Worm (Caenorhabditis elegans) whole organism, young adult: Measurements from ENCODE around the gene syx-2.

Source experiments
- D2030.7 ChIP-seq: fragments of 200-800 bp; sonication (Bioruptor generic); IDR thresholded peaks from 2 replicates; pipeline ENCODE4 v1.3.6; 2022; ENCODE audit warnings: missing genetic modification reagents, missing genetic modification characterization, missing compliant biosample characterization
- F10E7.11 ChIP-seq: sonication (generic microtip); optimal IDR thresholded peaks from 2 replicates; lab custom pipeline; 2017; ENCODE audit warnings: mild to moderate bottlenecking, missing genetic modification characterization, moderate library complexity, missing compliant biosample characterization
- F33H1.4 ChIP-seq: fragments of 200-800 bp; sonication (Bioruptor generic); IDR thresholded peaks from 2 replicates; pipeline ENCODE4 v1.3.6; 2022; ENCODE audit warnings: missing genetic modification reagents, missing genetic modification characterization, missing compliant biosample characterization
- F55B11.4 ChIP-seq: sonication (generic microtip); optimal IDR thresholded peaks from 2 replicates; lab custom pipeline; 2016; ENCODE audit warnings: missing compliant biosample characterization, missing genetic modification characterization, borderline replicate concordance; ENCODE audit not compliant: insufficient read depth
- K11D2.4 ChIP-seq: fragments of 200-800 bp; sonication (Bioruptor generic); IDR thresholded peaks from 2 replicates; pipeline ENCODE4 v1.3.6; 2022; ENCODE audit warnings: missing genetic modification reagents, missing genetic modification characterization, missing compliant biosample characterization
- T26A5.8 ChIP-seq: sonication (generic microtip); optimal IDR thresholded peaks from 2 replicates; lab custom pipeline; 2016; ENCODE audit warnings: missing genetic modification characterization, missing compliant biosample characterization
- Y53F4B.3 ChIP-seq: fragments of 200-800 bp; sonication (Bioruptor generic); IDR thresholded peaks from 2 replicates; pipeline ENCODE4 v1.3.6; 2022; ENCODE audit warnings: missing genetic modification reagents, missing genetic modification characterization, missing compliant biosample characterization
- Y67H2A.10 ChIP-seq: fragments of 200-800 bp; sonication (Bioruptor generic); conservative IDR thresholded peaks from 2 replicates; pipeline ENCODE4 v1.3.6; 2022; ENCODE audit warnings: missing genetic modification reagents, missing genetic modification characterization, missing compliant biosample characterization
- ZK185.1 ChIP-seq: sonication (generic microtip); optimal IDR thresholded peaks from 2 replicates; lab custom pipeline; 2016; ENCODE audit warnings: mild to moderate bottlenecking, missing genetic modification characterization, missing compliant biosample characterization; ENCODE audit not compliant: poor library complexity, severe bottlenecking
- akir-1 ChIP-seq: fragments of 200-800 bp; sonication (Bioruptor generic); optimal IDR thresholded peaks from 2 replicates; lab custom pipeline; 2018; ENCODE audit warnings: mild to moderate bottlenecking, missing genetic modification characterization, moderate library complexity, missing compliant biosample characterization
- atf-7 ChIP-seq: sonication (generic microtip); optimal IDR thresholded peaks from 2 replicates; lab custom pipeline; 2017; ENCODE audit warnings: mild to moderate bottlenecking, missing genetic modification characterization, missing compliant biosample characterization
- attf-3 ChIP-seq: fragments of 200-800 bp; sonication (Bioruptor generic); conservative IDR thresholded peaks from 2 replicates; pipeline ENCODE4 v1.3.6; 2022; ENCODE audit warnings: missing genetic modification reagents, missing genetic modification characterization, missing compliant biosample characterization
- attf-5 ChIP-seq: fragments of 200-800 bp; sonication (Bioruptor generic); optimal IDR thresholded peaks from 2 replicates; lab custom pipeline; 2018; ENCODE audit warnings: mild to moderate bottlenecking, missing genetic modification characterization, missing compliant biosample characterization
- cebp-2 ChIP-seq: fragments of 200-800 bp; sonication (Bioruptor generic); IDR thresholded peaks from 2 replicates; pipeline ENCODE4 v1.3.6; 2022; ENCODE audit warnings: missing genetic modification characterization, missing compliant biosample characterization
- ceh-100 ChIP-seq: fragments of 200-800 bp; sonication (Bioruptor generic); IDR thresholded peaks from 2 replicates; pipeline ENCODE4 v1.3.6; 2022; ENCODE audit warnings: missing genetic modification reagents, missing genetic modification characterization, missing compliant biosample characterization
- ceh-58 ChIP-seq: fragments of 200-800 bp; sonication (Bioruptor generic); IDR thresholded peaks from 2 replicates; pipeline ENCODE4 v1.3.6; 2022; ENCODE audit warnings: missing genetic modification characterization, missing compliant biosample characterization
- ceh-79 ChIP-seq: sonication (generic microtip); optimal IDR thresholded peaks from 2 replicates; lab custom pipeline; 2017; ENCODE audit warnings: mild to moderate bottlenecking, missing genetic modification characterization, missing compliant biosample characterization
- dpff-1 ChIP-seq: sonication (generic microtip); optimal IDR thresholded peaks from 2 replicates; lab custom pipeline; 2017; ENCODE audit warnings: mild to moderate bottlenecking, missing genetic modification characterization, missing compliant biosample characterization
- fkh-3 ChIP-seq: sonication (generic microtip); optimal IDR thresholded peaks from 2 replicates; lab custom pipeline; 2016; ENCODE audit warnings: mild to moderate bottlenecking, missing genetic modification characterization, missing compliant biosample characterization
- gei-17 ChIP-seq: fragments of 200-800 bp; sonication (Bioruptor generic); optimal IDR thresholded peaks from 2 replicates; lab custom pipeline; 2018; ENCODE audit warnings: mild to moderate bottlenecking, missing genetic modification characterization, missing compliant biosample characterization
- hmg-1.2 ChIP-seq: fragments of 200-800 bp; sonication (Bioruptor generic); IDR thresholded peaks from 2 replicates; pipeline ENCODE4 v1.3.6; 2022; ENCODE audit warnings: missing genetic modification reagents, missing genetic modification characterization, missing compliant biosample characterization
- lag-1 ChIP-seq: fragments of 200-800 bp; sonication (Bioruptor generic); IDR thresholded peaks from 2 replicates; pipeline ENCODE4 v1.3.6; 2022; ENCODE audit warnings: missing genetic modification reagents, missing genetic modification characterization, missing compliant biosample characterization
- let-526 ChIP-seq: fragments of 200-800 bp; sonication (Bioruptor generic); IDR thresholded peaks from 2 replicates; pipeline ENCODE4 v1.3.6; 2022; ENCODE audit warnings: missing genetic modification reagents, missing genetic modification characterization, missing compliant biosample characterization
- lin-35 ChIP-seq, 3 experiments: fragments of 150-350 bp in 2 of 3; sonication (generic microtip) in 1 of 3; optimal IDR thresholded peaks; 2 replicates each; lab custom pipeline; 2014 to 2018; ENCODE audit warnings: missing biosample characterization in 3 of 3, missing genetic modification characterization in 3 of 3, missing genetic modification reagents in 3 of 3
- lin-40 ChIP-seq: sonication (generic microtip); optimal IDR thresholded peaks from 2 replicates; lab custom pipeline; 2016; ENCODE audit warnings: missing genetic modification characterization, mild to moderate bottlenecking, missing compliant biosample characterization, missing genotype, missing genetic modification reagents
- lin-54 ChIP-seq: fragments of 200-800 bp; sonication (Bioruptor generic); optimal IDR thresholded peaks from 2 replicates; lab custom pipeline; 2018; ENCODE audit warnings: mild to moderate bottlenecking, missing genetic modification characterization, missing compliant biosample characterization
- madf-6 ChIP-seq: fragments of 200-800 bp; sonication (Bioruptor generic); IDR thresholded peaks from 2 replicates; pipeline ENCODE4 v1.3.6; 2022; ENCODE audit warnings: missing genetic modification reagents, missing genetic modification characterization, missing compliant biosample characterization
- mes-4 ChIP-seq: sonication (generic microtip); optimal IDR thresholded peaks from 2 replicates; lab custom pipeline; 2016; ENCODE audit warnings: missing genotype, missing genetic modification characterization, missing compliant biosample characterization
- nhr-27 ChIP-seq: fragments of 200-800 bp; sonication (Bioruptor generic); optimal IDR thresholded peaks from 2 replicates; lab custom pipeline; 2018; ENCODE audit warnings: mild to moderate bottlenecking, missing genetic modification characterization, moderate library complexity, missing compliant biosample characterization
- pbrm-1 ChIP-seq: fragments of 200-800 bp; sonication (Bioruptor generic); IDR thresholded peaks from 2 replicates; pipeline ENCODE4 v1.3.6; 2022; ENCODE audit warnings: missing genetic modification reagents, missing genetic modification characterization, missing compliant biosample characterization
- rcor-1 ChIP-seq: fragments of 200-800 bp; sonication (Bioruptor generic); IDR thresholded peaks from 2 replicates; pipeline ENCODE4 v1.3.6; 2022; ENCODE audit warnings: missing genetic modification reagents, missing genetic modification characterization, missing compliant biosample characterization
- sdz-38 ChIP-seq: sonication (generic microtip); optimal IDR thresholded peaks from 2 replicates; lab custom pipeline; 2016; ENCODE audit warnings: missing genotype, missing genetic modification characterization, missing compliant biosample characterization
- snpc-1.1 ChIP-seq: sonication (generic microtip); optimal IDR thresholded peaks from 2 replicates; lab custom pipeline; 2017; ENCODE audit warnings: missing genetic modification characterization, mild to moderate bottlenecking, missing compliant biosample characterization, antibody characterized with exemption, moderate library complexity, missing genotype, missing genetic modification reagents; ENCODE audit not compliant: insufficient read depth
- snpc-4 ChIP-seq, 5 experiments: fragments of 150-350 bp in 1 of 5; sonication (generic microtip) in 4 of 5; optimal IDR thresholded peaks; 2 replicates each; lab custom pipeline; 2014 to 2018; ENCODE audit warnings: missing genetic modification characterization in 5 of 5, missing biosample characterization in 3 of 5, antibody characterized with exemption in 2 of 5, mild to moderate bottlenecking in 2 of 5, missing compliant biosample characterization in 2 of 5, missing genotype in 2 of 5, moderate library complexity in 2 of 5, missing genetic modification reagents in 1 of 5
- somi-1 ChIP-seq: fragments of 200-800 bp; sonication (Bioruptor generic); optimal IDR thresholded peaks from 2 replicates; lab custom pipeline; 2018; ENCODE audit warnings: mild to moderate bottlenecking, missing genetic modification characterization, missing compliant biosample characterization
- sptf-2 ChIP-seq: fragments of 200-800 bp; sonication (Bioruptor generic); optimal IDR thresholded peaks from 2 replicates; lab custom pipeline; 2018; ENCODE audit warnings: mild to moderate bottlenecking, missing genetic modification characterization, missing compliant biosample characterization
- tbp1 ChIP-seq: fragments of 200-800 bp; sonication (Bioruptor generic); optimal IDR thresholded peaks from 2 replicates; lab custom pipeline; 2018; ENCODE audit warnings: mild to moderate bottlenecking, missing genetic modification characterization, missing compliant biosample characterization
- unc-62 ChIP-seq: fragments of 150-350 bp; optimal IDR thresholded peaks from 2 replicates; lab custom pipeline; 2014; ENCODE audit warnings: missing biosample characterization, missing genetic modification reagents, missing genetic modification characterization
- zfh-2 ChIP-seq: fragments of 200-800 bp; sonication (Bioruptor generic); conservative IDR thresholded peaks from 2 replicates; pipeline ENCODE4 v1.3.6; 2022; ENCODE audit warnings: missing genetic modification reagents, missing genetic modification characterization, missing compliant biosample characterization
- ztf-18 ChIP-seq: sonication (generic microtip); optimal IDR thresholded peaks from 2 replicates; lab custom pipeline; 2016; ENCODE audit warnings: missing genotype, mild to moderate bottlenecking, missing genetic modification characterization, missing compliant biosample characterization
- ztf-25 ChIP-seq: fragments of 200-800 bp; sonication (Bioruptor generic); IDR thresholded peaks from 2 replicates; pipeline ENCODE4 v1.3.6; 2022; ENCODE audit warnings: missing genetic modification reagents, missing genetic modification characterization, missing compliant biosample characterization

The syx-2 gene

ce11 chrX:14008130-14008529 is 48.2 kb downstream of the syx-2 start:
- TF ChIP-seq attf-3: no peak
- no peak for TF ChIP-seq ceh-79 (tag; lab: Kevin White, UChicago)
- no peak for TF ChIP-seq F55B11.4
- TF ChIP-seq nhr-27 (tag; lab: Kevin White, UChicago): no peak
- 0 out of 2 replicates have a peak, but pooled peaks have one; percentile 8 for TF ChIP-seq F33H1.4 (GFP tag; lab: Robert Waterston, UW)
- TF ChIP-seq ztf-18 (tag; lab: Kevin White, UChicago): no peak
- no peak for TF ChIP-seq hmg-1.2 (GFP tag; lab: Robert Waterston, UW)
- no peak for TF ChIP-seq gei-17
- TF ChIP-seq atf-7 (tag; lab: Kevin White, UChicago): no peak
- no peak for TF ChIP-seq cebp-2
- TF ChIP-seq snpc-1.1 (tag; lab: Kevin White, UChicago): peak; percentile 11
- no peak for TF ChIP-seq lin-54
- TF ChIP-seq zfh-2: peak; percentile 68
- no peak for TF ChIP-seq sdz-38 (tag; lab: Kevin White, UChicago)
- TF ChIP-seq ZK185.1: no peak
- no peak for TF ChIP-seq snpc-4 (GFP tag; optimal IDR thresholded peaks at IDR 0.05; lab: Kevin White, UChicago)
- peak in 2 of 4 experiments; percentile 67 to 86 for TF ChIP-seq snpc-4 (tag; optimal IDR thresholded peaks at IDR 0.05; lab: Kevin White, UChicago)
- TF ChIP-seq fkh-3 (tag; lab: Kevin White, UChicago): no peak
- no peak for TF ChIP-seq rcor-1
- TF ChIP-seq sptf-2 (GFP tag; lab: Kevin White, UChicago): no peak
- TF ChIP-seq pbrm-1 (GFP tag; lab: Robert Waterston, UW): no peak
- TF ChIP-seq Y53F4B.3: no peak
- no peak for TF ChIP-seq attf-5 (GFP tag; lab: Kevin White, UChicago)

- TF ChIP-seq akir-1 (GFP tag; lab: Kevin White, UChicago): no peak
- no peak for TF ChIP-seq Y67H2A.10 (GFP tag; lab: Robert Waterston, UW)
- no peak for TF ChIP-seq let-526 (GFP tag; lab: Robert Waterston, UW)
- no peak for TF ChIP-seq ceh-58 (GFP tag; lab: Robert Waterston, UW)
- no peak for TF ChIP-seq somi-1 (GFP tag; lab: Kevin White, UChicago)
- TF ChIP-seq dpff-1 (tag; lab: Kevin White, UChicago): no peak
- no peak for TF ChIP-seq unc-62 (GFP tag; lab: Kevin White, UChicago)
- no peak for TF ChIP-seq lag-1 (GFP tag; lab: Robert Waterston, UW)
- no peak for TF ChIP-seq K11D2.4
- TF ChIP-seq T26A5.8 (tag; lab: Kevin White, UChicago): no peak
- TF ChIP-seq sdz-38 (tag; lab: Kevin White, UChicago): no peak
- no peak for TF ChIP-seq lin-40 (tag; lab: Kevin White, UChicago)
- no peak for TF ChIP-seq ztf-25 (GFP tag; lab: Robert Waterston, UW)
- no peak for TF ChIP-seq D2030.7
- no peak for TF ChIP-seq ceh-100
- no peak for TF ChIP-seq F10E7.11 (tag; lab: Kevin White, UChicago)
- TF ChIP-seq madf-6: no peak
- no peak for TF ChIP-seq lin-35 (GFP tag; optimal IDR thresholded peaks at IDR 0.05; lab: Kevin White, UChicago)
- no peak for TF ChIP-seq tbp1
- TF ChIP-seq mes-4: no peak
These were observed 52.5 kb downstream of the syx-2 start, which contains the start of gene tbc-19 for ce11 chrX:14012417-14012816. Gene tbc-19, minus strand, starts transcription at chrX:14012517.
